Worm (Caenorhabditis elegans) whole organism, midembryonic: Measurements from ENCODE around the gene F59A6.11.

Experiments
- T22C8.4 ChIP-seq: fragments of 200-800 bp; sonication (Bioruptor generic); IDR thresholded peaks from 2 replicates; pipeline ENCODE4 v1.3.6; 2022; ENCODE audit warnings: missing genetic modification characterization, missing compliant biosample characterization
- cog-1 ChIP-seq: sonication (generic microtip); optimal IDR thresholded peaks from 2 replicates; lab custom pipeline; 2016; ENCODE audit warnings: missing genetic modification characterization, missing compliant biosample characterization
- flt-1 ChIP-seq: fragments of 200-800 bp; sonication (Bioruptor generic); IDR thresholded peaks from 2 replicates; pipeline ENCODE4 v1.3.6; 2022; ENCODE audit warnings: missing genetic modification characterization, missing compliant biosample characterization
- klf-2 ChIP-seq: fragments of 200-800 bp; sonication (Bioruptor generic); conservative IDR thresholded peaks from 2 replicates; pipeline ENCODE4 v1.3.6; 2022; ENCODE audit warnings: missing genetic modification reagents, missing genetic modification characterization, missing compliant biosample characterization
- med-1 ChIP-seq: sonication (generic microtip); optimal IDR thresholded peaks from 2 replicates; lab custom pipeline; 2017; ENCODE audit warnings: missing genetic modification characterization, mild to moderate bottlenecking, missing compliant biosample characterization, antibody characterized with exemption, missing genetic modification reagents; ENCODE audit not compliant: insufficient read depth
- ref-1 ChIP-seq: fragments of 200-800 bp; sonication (Bioruptor generic); conservative IDR thresholded peaks from 2 replicates; pipeline ENCODE4 v1.3.6; 2022; ENCODE audit warnings: missing genetic modification reagents, missing genetic modification characterization, missing compliant biosample characterization
- tab-1 ChIP-seq: fragments of 200-800 bp; sonication (Bioruptor generic); IDR thresholded peaks from 2 replicates; pipeline ENCODE4 v1.3.6; 2022; ENCODE audit warnings: missing genetic modification characterization, missing compliant biosample characterization
- ztf-23 ChIP-seq: fragments of 200-800 bp; sonication (Bioruptor generic); IDR thresholded peaks from 2 replicates; pipeline ENCODE4 v1.3.6; 2022; ENCODE audit warnings: missing genetic modification reagents, missing genetic modification characterization, missing compliant biosample characterization
- ztf-29 ChIP-seq: fragments of 200-800 bp; sonication (Bioruptor generic); IDR thresholded peaks from 2 replicates; pipeline ENCODE4 v1.3.6; 2022; ENCODE audit warnings: missing genetic modification reagents, missing genetic modification characterization, missing compliant biosample characterization

DNA sequence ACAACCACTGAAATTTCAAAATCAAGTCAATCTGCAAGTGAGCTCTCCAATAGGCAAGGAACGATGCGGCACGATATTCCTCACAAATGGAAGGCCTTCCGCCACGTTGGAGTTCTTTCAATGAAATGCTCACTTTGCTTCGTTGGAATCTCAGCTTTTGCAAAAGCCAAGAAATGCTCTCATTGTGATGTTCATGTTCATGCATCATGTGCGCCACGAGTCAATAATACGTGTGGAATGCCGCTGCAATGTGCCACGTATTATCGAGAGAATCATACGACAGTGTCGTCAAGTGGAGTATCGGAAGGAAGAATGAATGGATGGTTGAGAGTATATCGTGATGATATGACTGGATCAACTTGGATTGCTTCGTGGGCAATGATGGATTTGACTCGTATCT is 3.3 kb upstream of the F59A6.11 start:
- TF ChIP-seq tab-1 (GFP tag; lab: Robert Waterston, UW) (no peak), cog-1 (tag; lab: Kevin White, UChicago) (no peak), ref-1 (GFP tag; lab: Robert Waterston, UW) (no peak), flt-1 (GFP tag; lab: Robert Waterston, UW) (no peak), ztf-29 (GFP tag; lab: Robert Waterston, UW) (no peak), ztf-23 (no peak), T22C8.4 (GFP tag; lab: Robert Waterston, UW) (no peak), med-1 (GFP tag; lab: Kevin White, UChicago) (no peak), klf-2 (GFP tag; lab: Robert Waterston, UW) (no peak)
